Fruit fly (Drosophila melanogaster) Kc167 (cell line): ENCODE measurements around the gene Ggamma30A.

Source experiments
- Myc ChIP-seq: fragments of >200 bp; optimal IDR thresholded peaks from 2 replicates; lab custom pipeline; 2017; ENCODE audit warnings: missing external identifiers
- Sin3A ChIP-seq: fragments of >200 bp; optimal IDR thresholded peaks from 2 replicates; lab custom pipeline; 2018; ENCODE audit warnings: missing external identifiers
- h ChIP-seq: fragments of >200 bp; optimal IDR thresholded peaks from 3 replicates; lab custom pipeline; 2018; ENCODE audit warnings: missing external identifiers
- insv ChIP-seq: fragments of >200 bp; optimal IDR thresholded peaks from 3 replicates; lab custom pipeline; 2018; ENCODE audit warnings: missing external identifiers
- psq ChIP-seq: fragments of >200 bp; optimal IDR thresholded peaks from 2 replicates; lab custom pipeline; 2017; ENCODE audit warnings: missing external identifiers
- ttk ChIP-seq: sonication (Bioruptor generic); optimal IDR thresholded peaks from 2 replicates; lab custom pipeline; 2017; ENCODE audit warnings: missing external identifiers

DNA sequence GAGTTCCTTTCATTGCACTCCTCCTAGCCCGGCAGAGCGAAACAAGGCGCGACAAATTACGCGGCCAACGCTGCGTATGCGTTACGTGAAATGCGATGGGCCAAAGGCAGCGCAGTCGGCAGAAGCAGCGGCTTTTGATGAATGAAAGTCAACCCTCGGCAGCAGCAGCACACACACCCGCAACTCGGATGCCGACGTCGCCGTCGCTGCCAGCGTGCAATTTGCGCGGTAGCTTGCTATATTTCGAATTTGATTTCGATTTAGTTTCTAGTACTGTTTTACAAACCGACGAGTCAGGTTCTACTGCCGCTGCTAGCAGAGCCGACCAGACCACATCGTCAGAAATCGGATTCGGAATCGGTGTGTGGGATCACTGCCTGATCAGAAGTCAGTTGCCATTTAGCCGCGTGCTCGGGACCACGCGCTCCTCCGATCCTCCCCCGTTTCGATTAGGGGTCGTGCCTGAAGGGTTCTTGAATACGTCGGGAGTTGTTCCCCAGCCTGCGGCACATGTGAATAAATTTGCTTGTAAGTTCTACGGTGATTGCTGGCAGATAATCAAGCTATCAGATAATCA lies 77.0 kb downstream of the Ggamma30A start, which contains the start of gene Eaat1:
- TF ChIP-seq ttk (lab: Kevin White, UChicago) (no peak), insv (lab: Kevin White, UChicago) (no peak), psq (lab: Kevin White, UChicago) (no peak), Myc (lab: Kevin White, UChicago) (no peak), Sin3A (lab: Kevin White, UChicago) (no peak), h (no peak)
